Worm (Caenorhabditis elegans): ENCODE measurements around the gene ckc-1.

ckc-1 gene

DNA sequence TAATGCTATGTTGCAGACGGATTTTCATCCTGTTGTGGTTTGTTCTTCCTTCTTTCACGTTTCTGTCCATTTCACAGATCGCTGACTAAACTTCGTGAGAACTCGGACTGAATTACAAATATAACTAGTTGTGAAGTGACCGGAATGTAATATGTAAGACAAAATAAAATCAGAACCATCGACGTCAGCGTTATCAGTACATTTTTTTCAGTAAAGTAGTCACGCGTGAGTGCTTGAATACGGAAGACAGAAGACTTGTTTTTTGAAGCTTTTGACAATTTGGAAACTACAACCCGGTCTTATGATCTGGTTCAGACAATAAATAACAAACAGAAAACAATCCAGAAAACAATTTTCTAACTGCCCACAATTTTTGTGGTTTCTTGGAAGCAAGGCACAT, 5.4 kb downstream of the ckc-1 start (continued):
- no peak for TF ChIP-seq efl-3 (GFP tag; optimal IDR thresholded peaks at IDR 0.05)
- TF ChIP-seq ztf-11 (tag; optimal IDR thresholded peaks at IDR 0.05) = no peak
- TF ChIP-seq ces-1 (GFP tag; optimal IDR thresholded peaks at IDR 0.05) = no peak
- TF ChIP-seq nhr-71 (tag; optimal IDR thresholded peaks at IDR 0.05) = peak; percentile 53
- TF ChIP-seq xbp-1 (tag; optimal IDR thresholded peaks at IDR 0.05) = no peak
- TF ChIP-seq nhr-20 (tag; optimal IDR thresholded peaks at IDR 0.05) = peak; percentile 7
- no peak for TF ChIP-seq ztf-4 (tag; optimal IDR thresholded peaks at IDR 0.05)
- no peak for TF ChIP-seq lin-15B (tag; optimal IDR thresholded peaks at IDR 0.05)
- no peak for TF ChIP-seq tlp-1 (tag; optimal IDR thresholded peaks at IDR 0.05)
- TF ChIP-seq snu-23 (GFP tag; optimal IDR thresholded peaks at IDR 0.05) = no peak
- TF ChIP-seq Y116A8C.19 (tag; optimal IDR thresholded peaks at IDR 0.05; ENCODE audit: borderline replicate concordance) = no peak
- TF ChIP-seq snpc-4 (tag; optimal IDR thresholded peaks at IDR 0.05) = no peak
- TF ChIP-seq sox-4 (tag; optimal IDR thresholded peaks at IDR 0.05) = no peak
- no peak for TF ChIP-seq egl-13 (tag; optimal IDR thresholded peaks at IDR 0.05)
- no peak for TF ChIP-seq pax-3 (tag; optimal IDR thresholded peaks at IDR 0.05)
- TF ChIP-seq C04F5.9 (tag; optimal IDR thresholded peaks at IDR 0.05) = no peak
- peak; percentile 5 for TF ChIP-seq fkh-10 (GFP tag; optimal IDR thresholded peaks at IDR 0.05)
- no peak for TF ChIP-seq C16A3.4 (tag; optimal IDR thresholded peaks at IDR 0.05)
- TF ChIP-seq blmp-1 (tag; optimal IDR thresholded peaks at IDR 0.05) = no peak
- TF ChIP-seq tbx-2 (tag; optimal IDR thresholded peaks at IDR 0.05) = no peak
- TF ChIP-seq rnt-1 (tag; optimal IDR thresholded peaks at IDR 0.05) = no peak
- peak; percentile 75 for TF ChIP-seq fkh-8 (tag; optimal IDR thresholded peaks at IDR 0.05)
- no peak for TF ChIP-seq vab-15 (tag; optimal IDR thresholded peaks at IDR 0.05)
- no peak for TF ChIP-seq hlh-4 (tag; optimal IDR thresholded peaks at IDR 0.05)
- TF ChIP-seq nhr-85 (tag) = no peak
- TF ChIP-seq nhr-76 (tag; optimal IDR thresholded peaks at IDR 0.05) = no peak
- TF ChIP-seq skn-1 (tag; optimal IDR thresholded peaks at IDR 0.05) = no peak
- no peak for TF ChIP-seq nhr-84 (tag; optimal IDR thresholded peaks at IDR 0.05)
- no peak for TF ChIP-seq efl-1 (optimal IDR thresholded peaks at IDR 0.05)
- no peak for TF ChIP-seq efl-1 (GFP tag; optimal IDR thresholded peaks at IDR 0.05 in 1 of 2)
- TF ChIP-seq zip-4 (GFP tag; optimal IDR thresholded peaks at IDR 0.05) = no peak
- TF ChIP-seq ceh-88 (GFP tag; IDR thresholded peaks at IDR 0.05) = no peak

DNA sequence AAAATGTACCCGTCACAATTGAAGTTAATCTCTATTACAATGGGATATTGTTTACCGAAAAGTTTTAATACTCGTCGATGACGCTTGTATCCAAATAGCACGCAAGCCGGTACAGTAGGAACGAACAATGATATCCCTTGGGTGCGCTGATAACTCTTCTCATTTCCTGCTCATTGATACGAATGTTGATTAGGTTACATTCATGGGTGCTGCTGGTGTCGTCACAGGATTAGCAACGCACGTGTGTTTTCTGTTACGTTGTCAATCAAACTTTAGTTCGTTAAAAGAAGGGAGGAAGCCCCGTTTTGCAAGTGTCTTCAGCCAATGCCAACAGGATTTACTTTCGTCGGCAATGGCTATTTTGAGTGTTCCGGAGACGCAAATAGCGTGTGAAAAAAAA, 7.0 kb downstream of the ckc-1 start:
- TF ChIP-seq ceh-82 (tag; optimal IDR thresholded peaks at IDR 0.05) (no peak), C04F5.9 (tag; optimal IDR thresholded peaks at IDR 0.05) (no peak), sox-4 (tag; optimal IDR thresholded peaks at IDR 0.05) (peak; percentile 44), lin-14 (GFP tag; optimal IDR thresholded peaks at IDR 0.05) (no peak), egl-13 (tag; optimal IDR thresholded peaks at IDR 0.05) (peak; percentile 3), ama-1 (optimal IDR thresholded peaks at IDR 0.05) (no peak), elt-3 (tag; optimal IDR thresholded peaks at IDR 0.05) (no peak), nhr-47 (tag; optimal IDR thresholded peaks at IDR 0.05) (peak; percentile 25), pax-3 (tag; optimal IDR thresholded peaks at IDR 0.05) (peak; percentile 7), dsc-1 (tag; optimal IDR thresholded peaks at IDR 0.05) (peak; percentile 93), nhr-71 (tag; optimal IDR thresholded peaks at IDR 0.05) (peak; percentile 28), zag-1 (tag; optimal IDR thresholded peaks at IDR 0.05) (no peak), ztf-11 (tag; optimal IDR thresholded peaks at IDR 0.05) (no peak), unc-98 (GFP tag; IDR thresholded peaks at IDR 0.05) (no peak), nhr-20 (tag; optimal IDR thresholded peaks at IDR 0.05) (no peak), mep-1 (tag; optimal IDR thresholded peaks at IDR 0.05) (no peak), fkh-8 (tag; optimal IDR thresholded peaks at IDR 0.05) (peak; percentile 81)

- TF ChIP-seq sup-37 (GFP tag; optimal IDR thresholded peaks at IDR 0.05) = no peak
- TF ChIP-seq nhr-28 (tag; optimal IDR thresholded peaks at IDR 0.05) = no peak
- peak; percentile 48 for TF ChIP-seq ces-1 (GFP tag; optimal IDR thresholded peaks at IDR 0.05)
- TF ChIP-seq ceh-8 (GFP tag; optimal IDR thresholded peaks at IDR 0.05) = no peak
- TF ChIP-seq lin-14 (GFP tag; optimal IDR thresholded peaks at IDR 0.05) = peak; percentile 36
- no peak for TF ChIP-seq tbx-2 (tag; optimal IDR thresholded peaks at IDR 0.05)
- TF ChIP-seq nhr-71 (tag; optimal IDR thresholded peaks at IDR 0.05) = peak; percentile 7
- TF ChIP-seq vab-15 (tag; optimal IDR thresholded peaks at IDR 0.05) = no peak
Observed at ce11 chrX:3584481-3584880, 8.1 kb downstream of the ckc-1 start.

Measured in whole organism, L1 larva.